Fruit fly (Drosophila melanogaster) whole organism, adult: ENCODE results near the gene Tim8.

Experiments
- CG33017 ChIP-seq: fragments of 200-800 bp; sonication (Bioruptor generic); optimal IDR thresholded peaks from 2 replicates; lab custom pipeline; 2018; ENCODE audit warnings: missing biosample characterization, mild to moderate bottlenecking, missing genetic modification characterization, moderate library complexity
- Mnt ChIP-seq: fragments of 200-800 bp; sonication (Bioruptor generic); optimal IDR thresholded peaks from 2 replicates; lab custom pipeline; 2016; ENCODE audit warnings: missing biosample characterization, mild to moderate bottlenecking, missing genetic modification characterization
- bab1 ChIP-seq: fragments of 200-800 bp; sonication (Bioruptor generic); optimal IDR thresholded peaks from 3 replicates; lab custom pipeline; 2019; ENCODE audit warnings: missing biosample characterization, mild to moderate bottlenecking, missing genetic modification characterization, moderate library complexity
- kay ChIP-seq: fragments of 200-800 bp; sonication (Bioruptor generic); peaks from one replicate; lab custom pipeline; 2016; ENCODE audit warnings: missing biosample characterization, missing genetic modification characterization, borderline replicate concordance
- pad ChIP-seq: fragments of 200-800 bp; sonication (Bioruptor generic); optimal IDR thresholded peaks from 3 replicates; lab custom pipeline; 2017; ENCODE audit warnings: missing biosample characterization, missing genetic modification characterization, mild to moderate bottlenecking, moderate library complexity, missing genetic modification reagents

dm6 chrX:11409647-11410046 is 41.4 kb downstream of the Tim8 start, which contains the start of gene CG15196:
- TF ChIP-seq bab1 (GFP tag; lab: Kevin White, UChicago) (no peak), kay (GFP tag; lab: Kevin White, UChicago) (no peak), Mnt (GFP tag; lab: Kevin White, UChicago) (no peak), CG33017 (no peak), pad (GFP tag; lab: Kevin White, UChicago) (no peak)
